Fruit fly (Drosophila melanogaster): Measurements from ENCODE around the gene CG6733.

Gene CG6733

DNA sequence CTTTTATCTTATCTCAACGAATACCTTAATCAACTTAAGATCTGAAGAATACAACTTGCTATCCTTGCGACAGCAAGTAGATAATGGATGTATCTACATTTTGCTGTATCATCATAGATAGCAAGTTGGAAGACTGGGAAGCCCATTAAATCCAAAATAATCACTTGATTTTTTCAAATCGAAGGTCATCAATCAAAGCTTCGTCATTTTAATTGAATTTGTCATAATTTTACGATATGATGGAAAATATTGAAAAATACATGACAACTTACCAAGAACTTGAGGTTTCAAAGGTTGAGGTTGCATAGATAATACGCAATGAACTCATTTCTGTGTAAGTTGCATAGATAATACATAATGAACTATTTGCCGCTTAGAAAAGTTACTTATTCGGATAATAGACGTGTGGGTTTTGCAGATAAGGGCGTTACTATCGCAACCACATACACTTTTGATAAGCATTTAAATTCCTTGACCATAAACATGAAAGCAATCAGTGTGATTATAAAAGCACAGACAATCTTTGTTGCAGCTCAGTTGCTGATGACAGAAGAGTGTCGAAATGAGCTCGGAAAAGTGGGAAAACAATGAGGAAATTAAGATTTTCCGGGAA is at the start of gene CG6733:
TSS of gene CG6733 (plus strand) at position 532 of the 613 bp plus-strand sequence.
- TF ChIP-seq CG32121 (GFP tag; IDR thresholded peaks at IDR 0.05) (no peak), CG13204 (GFP tag; optimal IDR thresholded peaks at IDR 0.05) (no peak), EcR (GFP tag; optimal IDR thresholded peaks at IDR 0.05) (no peak), CG12605 (GFP tag; IDR thresholded peaks at IDR 0.05) (no peak), Pif1B (GFP tag; optimal IDR thresholded peaks at IDR 0.05) (no peak), CG14655 (GFP tag; optimal IDR thresholded peaks at IDR 0.05) (no peak), D1 (tag; optimal IDR thresholded peaks at IDR 0.05) (no peak), CG8159 (tag; optimal IDR thresholded peaks at IDR 0.05) (no peak), CG17806 (tag; optimal IDR thresholded peaks at IDR 0.05) (no peak), CG4496 (GFP tag; IDR thresholded peaks at IDR 0.05) (no peak), fd96Ca (GFP tag; IDR thresholded peaks at IDR 0.05) (no peak), CG34367 (tag; optimal IDR thresholded peaks at IDR 0.05) (no peak), Pif1A (GFP tag; optimal IDR thresholded peaks at IDR 0.05) (no peak), rn (GFP tag; IDR thresholded peaks at IDR 0.05) (no peak), Ets98B (GFP tag; IDR thresholded peaks at IDR 0.05) (no peak), CG15710 (tag; optimal IDR thresholded peaks at IDR 0.05) (no peak), CG8301 (tag; optimal IDR thresholded peaks at IDR 0.05) (no peak), CG9948 (tag; optimal IDR thresholded peaks at IDR 0.05) (no peak), gl (tag; optimal IDR thresholded peaks at IDR 0.05) (no peak), CG10348 (GFP tag; IDR thresholded peaks at IDR 0.05) (no peak)

DNA sequence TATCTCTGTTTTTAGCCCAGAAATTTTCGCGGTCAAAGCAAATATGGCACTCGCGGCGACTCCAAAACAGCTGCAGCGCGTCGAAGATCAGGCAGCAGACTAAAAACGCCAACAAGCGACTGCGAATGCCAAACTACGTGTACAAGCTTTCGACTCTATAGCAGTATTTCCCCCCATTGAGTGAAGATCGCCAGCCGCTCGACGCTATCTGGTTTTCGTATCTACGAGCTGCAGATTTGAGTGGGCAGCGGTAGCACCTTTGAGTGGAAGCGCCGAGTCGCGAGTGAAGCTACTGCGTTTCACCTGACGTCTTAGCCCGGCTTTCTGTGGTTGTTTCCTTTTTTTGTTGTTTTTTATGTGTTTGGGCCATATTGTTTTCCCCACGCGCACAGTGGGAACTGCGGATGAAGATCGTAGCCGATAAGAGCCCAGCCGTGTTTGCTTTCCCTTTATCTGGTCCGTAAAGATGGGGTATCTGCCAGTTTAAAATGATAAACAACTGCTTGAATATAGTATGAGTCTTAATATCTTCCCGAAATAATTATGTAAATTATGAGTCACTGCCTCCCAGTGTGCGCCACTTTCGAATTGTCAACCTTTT is 49.3 kb upstream of the CG6733 start, which contains the start of gene CG17121:
TSS of gene CG17121 (minus strand) at position 126 of the 601 bp plus-strand sequence.
- TF ChIP-seq CG13204 (GFP tag; optimal IDR thresholded peaks at IDR 0.05): peak; percentile 45
- peak; percentile 75 for TF ChIP-seq fd96Ca (GFP tag; IDR thresholded peaks at IDR 0.05)
- no peak for TF ChIP-seq gl (tag; optimal IDR thresholded peaks at IDR 0.05)
- TF ChIP-seq Ets98B (GFP tag; IDR thresholded peaks at IDR 0.05): no peak

DNA sequence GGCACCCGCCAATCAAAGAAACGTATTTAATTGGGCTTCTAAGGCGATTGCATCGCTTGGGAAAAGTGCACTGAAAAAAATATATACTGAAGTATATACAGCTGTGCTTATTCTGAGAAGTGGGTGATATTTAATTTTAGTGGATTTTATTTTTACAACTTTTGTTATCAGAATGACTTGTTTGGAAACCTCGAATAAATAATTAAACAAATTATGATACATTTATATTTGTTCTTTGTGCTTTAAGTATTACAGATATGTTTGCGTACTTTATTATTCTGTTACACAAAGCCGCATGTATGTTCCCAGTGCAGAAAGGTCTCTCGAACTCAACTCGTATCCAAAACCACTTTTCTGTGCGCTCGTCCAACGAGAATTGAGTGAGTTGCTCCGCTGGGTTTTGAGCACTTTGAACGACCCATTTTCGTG is 48.8 kb upstream of the CG6733 start:
- TF ChIP-seq CG4496 (GFP tag; IDR thresholded peaks at IDR 0.05) (peak; percentile 72), CG34367 (tag; optimal IDR thresholded peaks at IDR 0.05) (peak; percentile 73), D1 (tag; optimal IDR thresholded peaks at IDR 0.05) (peak; percentile 63), Pif1B (GFP tag; optimal IDR thresholded peaks at IDR 0.05) (peak; percentile 86), CG32121 (GFP tag; IDR thresholded peaks at IDR 0.05) (peak; percentile 90), Snoo (tag; optimal IDR thresholded peaks at IDR 0.05) (peak; percentile 85), EcR (GFP tag; optimal IDR thresholded peaks at IDR 0.05) (no peak), CG9948 (tag; optimal IDR thresholded peaks at IDR 0.05) (peak; percentile 83), CG13204 (GFP tag; optimal IDR thresholded peaks at IDR 0.05) (no peak), CG12605 (GFP tag; IDR thresholded peaks at IDR 0.05) (peak; percentile 56; the same call in 1 of the 2 replicates), Pif1A (GFP tag; optimal IDR thresholded peaks at IDR 0.05) (peak; percentile 81), fd96Ca (GFP tag; IDR thresholded peaks at IDR 0.05) (no peak; the same call in 2 of the 3 replicates), Ets98B (GFP tag; IDR thresholded peaks at IDR 0.05) (peak; percentile 72), CG8301 (tag; optimal IDR thresholded peaks at IDR 0.05) (peak; percentile 91), CG14655 (GFP tag; optimal IDR thresholded peaks at IDR 0.05) (peak; percentile 93), CG10348 (GFP tag; IDR thresholded peaks at IDR 0.05) (peak; percentile 52; the same call in 1 of the 2 replicates), CG15710 (tag; optimal IDR thresholded peaks at IDR 0.05) (peak; percentile 81), gl (tag; optimal IDR thresholded peaks at IDR 0.05) (no peak), CG17806 (tag; optimal IDR thresholded peaks at IDR 0.05) (peak; percentile 77), CG8159 (tag; optimal IDR thresholded peaks at IDR 0.05) (peak; percentile 88), rn (GFP tag; IDR thresholded peaks at IDR 0.05) (peak; percentile 43; the same call in 1 of the 2 replicates)

DNA sequence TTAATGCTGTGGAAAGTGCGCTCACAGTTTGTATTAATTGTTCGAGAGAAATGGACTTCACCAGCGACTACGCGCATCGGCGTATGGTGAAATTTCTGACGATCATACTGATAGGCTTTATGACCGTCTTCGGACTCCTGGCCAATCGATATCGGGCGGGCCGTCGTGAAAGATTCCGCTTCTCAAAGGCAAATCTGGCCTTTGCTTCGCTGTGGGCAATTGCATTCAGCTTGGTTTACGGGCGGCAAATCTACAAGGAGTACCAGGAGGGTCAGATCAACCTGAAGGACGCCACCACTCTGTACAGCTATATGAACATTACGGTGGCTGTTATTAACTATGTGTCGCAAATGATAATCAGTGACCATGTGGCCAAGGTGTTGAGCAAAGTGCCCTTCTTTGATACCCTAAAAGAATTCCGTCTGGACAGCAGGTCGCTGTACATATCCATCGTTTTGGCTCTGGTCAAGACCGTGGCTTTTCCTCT is 45.8 kb upstream of the CG6733 start, which contains the start of gene Gr94a:
TSS of gene Gr94a (plus strand) at position 51 of the 487 bp plus-strand sequence.
- TF ChIP-seq CG34367 (tag; optimal IDR thresholded peaks at IDR 0.05): no peak
- no peak for TF ChIP-seq D1 (tag; optimal IDR thresholded peaks at IDR 0.05)
- TF ChIP-seq Ets98B (GFP tag; IDR thresholded peaks at IDR 0.05): no peak
- no peak for TF ChIP-seq CG17806 (tag; optimal IDR thresholded peaks at IDR 0.05)

DNA sequence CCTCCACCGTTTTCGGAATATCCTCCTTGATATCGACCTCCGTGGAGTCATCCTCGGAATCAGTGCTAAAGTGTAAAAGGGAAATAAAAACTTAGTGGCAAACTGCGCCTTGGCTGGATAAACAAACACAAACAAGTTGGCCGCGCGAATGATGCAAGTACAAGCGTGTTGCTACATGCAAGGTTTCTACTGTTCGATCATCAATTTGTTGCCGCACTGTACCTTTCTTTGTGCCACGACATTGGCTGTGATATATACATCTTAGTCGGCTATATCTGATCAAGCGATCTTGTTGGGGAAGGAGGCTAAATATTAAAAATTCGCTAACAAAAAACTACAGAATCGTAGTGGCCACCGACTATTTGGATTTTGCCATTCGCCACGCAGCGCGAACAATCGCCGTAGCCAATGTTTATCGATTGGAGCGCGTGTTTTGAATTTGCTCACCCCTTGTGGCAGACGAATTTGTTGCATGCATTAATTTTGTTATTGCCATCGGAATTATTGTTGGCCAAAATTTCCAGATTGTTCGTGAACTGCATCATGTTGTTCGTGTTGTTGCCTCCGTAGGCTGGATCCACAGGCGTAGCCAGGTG is 44.3 kb upstream of the CG6733 start:
- no peak for TF ChIP-seq CG10348 (GFP tag; IDR thresholded peaks at IDR 0.05)
- no peak for TF ChIP-seq CG32121 (GFP tag; IDR thresholded peaks at IDR 0.05)
- TF ChIP-seq D1 (tag; optimal IDR thresholded peaks at IDR 0.05): no peak
- no peak for TF ChIP-seq CG34367 (tag; optimal IDR thresholded peaks at IDR 0.05)
- TF ChIP-seq Pif1A (GFP tag; optimal IDR thresholded peaks at IDR 0.05): no peak
- TF ChIP-seq CG13204 (GFP tag; optimal IDR thresholded peaks at IDR 0.05): no peak

DNA sequence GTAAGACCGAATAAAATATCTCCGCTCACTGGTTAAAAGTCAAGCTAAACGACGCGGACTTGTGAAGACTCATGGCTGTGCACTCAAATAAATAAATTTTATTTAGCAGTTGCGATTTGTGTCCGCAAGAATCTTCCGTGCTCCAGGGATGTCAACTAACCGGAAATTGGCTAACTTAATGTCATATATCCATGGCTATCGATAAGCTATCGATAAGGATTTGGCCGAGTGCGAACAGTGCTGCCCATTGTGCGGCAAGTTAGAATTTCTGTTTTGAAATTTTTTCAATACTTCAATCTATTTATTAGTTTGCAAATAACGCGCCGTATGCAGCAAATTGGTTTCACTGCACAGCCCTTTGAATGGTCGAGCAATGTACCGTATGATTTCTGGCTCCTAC is 43.6 kb upstream of the CG6733 start, which contains the start of gene p53:
TSS of gene p53 (minus strand) at position 147 of the 400 bp plus-strand sequence.
- TF ChIP-seq CG12605 (GFP tag; IDR thresholded peaks at IDR 0.05) (no peak), CG17806 (tag; optimal IDR thresholded peaks at IDR 0.05) (peak; percentile 56), CG32121 (GFP tag; IDR thresholded peaks at IDR 0.05) (peak; percentile 28; the same call in 1 of the 2 replicates), CG4496 (GFP tag; IDR thresholded peaks at IDR 0.05) (peak; percentile 83), CG10348 (GFP tag; IDR thresholded peaks at IDR 0.05) (no peak), CG9948 (tag; optimal IDR thresholded peaks at IDR 0.05) (no peak), CG8301 (tag; optimal IDR thresholded peaks at IDR 0.05) (no peak), gl (tag; optimal IDR thresholded peaks at IDR 0.05) (peak; percentile 11), CG15710 (tag; optimal IDR thresholded peaks at IDR 0.05) (peak; percentile 38), Ets98B (GFP tag; IDR thresholded peaks at IDR 0.05) (peak; percentile 42), fd96Ca (GFP tag; IDR thresholded peaks at IDR 0.05) (0 out of 3 replicates have a peak, but pooled peaks have one; percentile 20), CG34367 (tag; optimal IDR thresholded peaks at IDR 0.05) (peak; percentile 20), Snoo (tag; optimal IDR thresholded peaks at IDR 0.05) (peak; percentile 71)

All from whole organism, pupa.